Worm (Caenorhabditis elegans): Measurements from ENCODE around the gene srj-13.
"Not testable (repeated sequence)": the region's sequence is repeated elsewhere in the genome, so short reads cannot be mapped to it uniquely, and the experiment has no call there.

The srj-13 gene

ce11 chrV:7436911-7437310 lies 34.5 kb downstream of the srj-13 start (continued):
- peak; percentile 21 for TF ChIP-seq vab-15 (tag; optimal IDR thresholded peaks at IDR 0.05)
- TF ChIP-seq snpc-4 (tag; optimal IDR thresholded peaks at IDR 0.05) = no peak
- peak; percentile 57 for TF ChIP-seq nhr-47 (tag; optimal IDR thresholded peaks at IDR 0.05)
- no peak for TF ChIP-seq nhr-76 (tag; optimal IDR thresholded peaks at IDR 0.05)
- TF ChIP-seq nhr-28 (tag; optimal IDR thresholded peaks at IDR 0.05) = no peak

DNA sequence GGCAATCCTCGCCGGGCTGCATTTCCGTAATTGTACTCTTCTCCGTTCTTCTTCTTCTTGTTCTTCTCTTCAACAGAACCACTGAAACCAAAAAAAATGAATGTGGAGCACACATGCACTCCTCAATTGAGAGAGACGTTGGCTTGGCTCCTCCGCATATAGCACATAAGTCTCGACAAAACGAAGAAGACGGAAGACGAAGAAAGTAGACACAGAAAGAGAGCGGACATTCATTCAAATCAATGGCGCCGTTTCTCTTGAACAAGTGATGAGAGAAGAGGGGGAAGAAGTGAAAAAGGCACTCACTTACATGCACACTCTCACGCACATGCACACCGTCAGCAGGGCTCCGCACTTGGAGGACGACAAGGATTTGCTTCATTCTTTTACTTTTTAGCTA lies 35.1 kb downstream of the srj-13 start, which contains the start of gene F25E5.9:
F25E5.9 (minus strand) TSS at position 382 of the 400 bp plus-strand sequence.
- TF ChIP-seq lin-14 (GFP tag; optimal IDR thresholded peaks at IDR 0.05) (peak; percentile 86), dsc-1 (tag; optimal IDR thresholded peaks at IDR 0.05) (peak; percentile 2), fkh-8 (tag; optimal IDR thresholded peaks at IDR 0.05) (peak; percentile 29), unc-30 (tag; optimal IDR thresholded peaks at IDR 0.05) (no peak), efl-1 (optimal IDR thresholded peaks at IDR 0.05) (peak in 1 of 2 experiments; percentile 11), efl-1 (GFP tag; optimal IDR thresholded peaks at IDR 0.05 in 1 of 2) (no peak), unc-86 (tag; optimal IDR thresholded peaks at IDR 0.05) (peak; percentile 5), F16B12.6 (tag; optimal IDR thresholded peaks at IDR 0.05) (no peak), dpl-1 (GFP tag; optimal IDR thresholded peaks at IDR 0.05) (peak in 1 of 3 experiments; percentile 11), unc-62 (GFP tag; optimal IDR thresholded peaks at IDR 0.05) (no peak), lsy-2 (tag; optimal IDR thresholded peaks at IDR 0.05) (peak in 1 of 2 experiments; percentile 27), pqm-1 (tag; optimal IDR thresholded peaks at IDR 0.05) (no peak), ceh-82 (tag; optimal IDR thresholded peaks at IDR 0.05) (peak in 1 of 3 experiments; percentile 25), fkh-10 (GFP tag; optimal IDR thresholded peaks at IDR 0.05) (peak; percentile 38)

ce11 chrV:7437985-7438384 lies 35.5 kb downstream of the srj-13 start, which contains the start of gene F25E5.16:
TSS of gene F25E5.16 (plus strand) at chrV:7438285.
- TF ChIP-seq dsc-1 (tag; optimal IDR thresholded peaks at IDR 0.05) = no peak
- no peak for TF ChIP-seq efl-1 (optimal IDR thresholded peaks at IDR 0.05)
- TF ChIP-seq efl-1 (GFP tag; optimal IDR thresholded peaks at IDR 0.05 in 1 of 2) = peak in 1 of 2 experiments; percentile 58
- no peak for TF ChIP-seq ceh-63 (GFP tag; optimal IDR thresholded peaks at IDR 0.05)
- no peak for TF ChIP-seq unc-130 (tag; optimal IDR thresholded peaks at IDR 0.05)

DNA sequence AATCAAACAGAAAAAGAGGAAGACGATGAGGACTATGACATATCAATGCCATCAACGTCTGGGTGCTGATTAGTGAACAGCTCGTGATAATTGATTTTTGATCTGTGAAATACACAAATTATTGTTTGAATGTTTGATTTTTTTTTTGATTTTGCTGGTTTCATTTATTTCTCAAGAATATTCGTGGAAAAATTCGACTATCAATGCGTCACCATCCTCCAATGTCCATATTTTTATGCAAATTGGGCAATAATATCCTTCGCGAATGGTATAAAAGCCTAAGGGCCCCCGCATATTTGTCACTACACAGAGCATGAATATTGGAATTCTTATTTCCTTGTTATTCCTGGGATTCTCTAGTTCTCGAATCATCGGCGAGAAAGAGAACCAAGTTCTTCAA lies 37.4 kb downstream of the srj-13 start, which contains the start of gene try-13:
try-13 (plus strand) TSS at position 301 of the 400 bp plus-strand sequence.
- TF ChIP-seq ceh-90 (tag; optimal IDR thresholded peaks at IDR 0.05) (no peak), sox-4 (tag; optimal IDR thresholded peaks at IDR 0.05) (no peak), zip-4 (GFP tag; optimal IDR thresholded peaks at IDR 0.05) (no peak), efl-1 (optimal IDR thresholded peaks at IDR 0.05) (no peak), efl-1 (GFP tag; optimal IDR thresholded peaks at IDR 0.05 in 1 of 2) (peak in 1 of 2 experiments; percentile 36), zag-1 (tag; optimal IDR thresholded peaks at IDR 0.05) (no peak), irx-1 (tag; optimal IDR thresholded peaks at IDR 0.05) (no peak), unc-130 (tag; optimal IDR thresholded peaks at IDR 0.05) (no peak)

ce11 chrV:7443480-7443879 lies 41.0 kb downstream of the srj-13 start:
- TF ChIP-seq unc-98 (GFP tag; IDR thresholded peaks at IDR 0.05) (peak; percentile 53; the same call in 1 of the 2 replicates), ets-5 (GFP tag; IDR thresholded peaks at IDR 0.05) (0 out of 2 replicates have a peak, but pooled peaks have one; percentile 52), mab-9 (GFP tag; IDR thresholded peaks at IDR 0.05) (peak; percentile 75)

DNA sequence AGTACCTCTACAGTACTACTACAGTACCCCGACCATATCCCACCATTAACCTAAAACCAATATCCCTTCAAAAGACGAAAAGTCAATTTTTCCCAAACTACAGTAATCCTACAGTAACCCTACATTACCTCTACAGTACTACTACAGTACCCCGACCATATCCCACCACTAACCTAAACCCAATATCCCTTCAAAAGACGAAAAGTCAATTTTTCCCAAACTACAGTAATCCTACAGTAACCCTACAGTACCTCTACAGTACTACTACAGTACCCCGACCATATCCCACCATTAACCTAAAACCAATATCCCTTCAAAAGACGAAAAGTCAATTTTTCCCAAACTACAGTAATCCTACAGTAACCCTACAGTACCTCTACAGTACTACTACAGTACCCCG lies 41.9 kb downstream of the srj-13 start, which contains the start of gene nhr-141:
nhr-141 (plus strand) TSS at position 331 of the 400 bp plus-strand sequence.
- TF ChIP-seq C16A3.4, rnt-1, elt-3 (tag; optimal IDR thresholded peaks at IDR 0.05): not testable (repeated sequence)

Measured in whole organism, L1 larva.